Fruit fly (Drosophila melanogaster) ovary, adult (tissue): ENCODE data around the gene RpS29.
A peak's percentile ranks its signal among the peaks of the same experiment; 100 is the strongest.

ENCODE experiments used
- CG17801 ChIP-seq: fragments of 200-800 bp; optimal IDR thresholded peaks from 2 replicates; lab custom pipeline; 2019; ENCODE audit warnings: missing biosample characterization, mild to moderate bottlenecking, missing genetic modification characterization, moderate library complexity; ENCODE audit not compliant: partially characterized antibody

The RpS29 gene

dm6 chr3R:9777941-9778360 lies at the start of gene RpS29:
RpS29 (plus strand) TSS chr3R:9778042.
- peak; percentile 81 for TF ChIP-seq CG17801 (GFP tag; lab: Kevin White, UChicago)

- TF ChIP-seq CG17801 (GFP tag; lab: Kevin White, UChicago): no peak
These were observed 47.1 kb upstream of the RpS29 start, which contains the start of gene FoxP for dm6 chr3R:9730784-9731183. FoxP (minus strand) TSS chr3R:9730872.

- no peak for TF ChIP-seq CG17801 (GFP tag; lab: Kevin White, UChicago)
These were observed 44.7 kb upstream of the RpS29 start, which contains the start of gene alphaTub85E for dm6 chr3R:9733150-9733549. alphaTub85E (minus strand) TSS chr3R:9733250.

- TF ChIP-seq CG17801 (GFP tag; lab: Kevin White, UChicago): no peak
These were observed 42.7 kb upstream of the RpS29 start for dm6 chr3R:9735151-9735550.

dm6 chr3R:9739793-9740192 lies 38.0 kb upstream of the RpS29 start, which contains the start of gene side-VII:
side-VII (minus strand) TSS chr3R:9739979.
- TF ChIP-seq CG17801 (GFP tag; lab: Kevin White, UChicago): no peak

dm6 chr3R:9740713-9741112 lies 37.1 kb upstream of the RpS29 start, which contains the start of gene Pnn:
Pnn (plus strand) TSS chr3R:9740899.
- TF ChIP-seq CG17801 (GFP tag; lab: Kevin White, UChicago): peak; percentile 20

dm6 chr3R:9743217-9743616 lies 34.6 kb upstream of the RpS29 start, which contains the start of gene CG31415:
CG31415 (plus strand) TSS chr3R:9743517.
- TF ChIP-seq CG17801 (GFP tag; lab: Kevin White, UChicago): no peak

dm6 chr3R:9743995-9744394 lies 33.8 kb upstream of the RpS29 start:
- TF ChIP-seq CG17801 (GFP tag; lab: Kevin White, UChicago): no peak

- TF ChIP-seq CG17801 (GFP tag; lab: Kevin White, UChicago): no peak
These were observed 32.4 kb upstream of the RpS29 start for dm6 chr3R:9745442-9745841.

dm6 chr3R:9746267-9746666 lies 31.6 kb upstream of the RpS29 start, which contains the start of gene CG34409:
CG34409 (minus strand) TSS chr3R:9746367.
- TF ChIP-seq CG17801 (GFP tag; lab: Kevin White, UChicago): no peak

dm6 chr3R:9747272-9747874 lies 30.5 kb upstream of the RpS29 start, which contains the start of gene CG12948:
CG12948 (minus strand) TSS chr3R:9747744.
- peak; percentile 80 for TF ChIP-seq CG17801 (GFP tag; lab: Kevin White, UChicago)

- no peak for TF ChIP-seq CG17801 (GFP tag; lab: Kevin White, UChicago)
These were observed 30.2 kb upstream of the RpS29 start, which contains the start of gene PpD3 for dm6 chr3R:9747875-9747899. PpD3 (plus strand) TSS chr3R:9747875.

dm6 chr3R:9747900-9748663 lies 29.8 kb upstream of the RpS29 start:
- no peak for TF ChIP-seq CG17801 (GFP tag; lab: Kevin White, UChicago)

dm6 chr3R:9754487-9754886 lies 23.4 kb upstream of the RpS29 start, which contains the start of gene Tti1:
Tti1 (minus strand) TSS chr3R:9754686.
- TF ChIP-seq CG17801 (GFP tag; lab: Kevin White, UChicago): no peak

- no peak for TF ChIP-seq CG17801 (GFP tag; lab: Kevin White, UChicago)
These were observed 21.7 kb upstream of the RpS29 start, which contains the start of the genes Alg12 and Rpt3R for dm6 chr3R:9756187-9756586. Alg12 (plus strand) TSS chr3R:9756491. Rpt3R (minus strand) TSS chr3R:9756510.
